ENCODE assay signal across 1 fruit fly cellular context in the genomic region with DNA sequence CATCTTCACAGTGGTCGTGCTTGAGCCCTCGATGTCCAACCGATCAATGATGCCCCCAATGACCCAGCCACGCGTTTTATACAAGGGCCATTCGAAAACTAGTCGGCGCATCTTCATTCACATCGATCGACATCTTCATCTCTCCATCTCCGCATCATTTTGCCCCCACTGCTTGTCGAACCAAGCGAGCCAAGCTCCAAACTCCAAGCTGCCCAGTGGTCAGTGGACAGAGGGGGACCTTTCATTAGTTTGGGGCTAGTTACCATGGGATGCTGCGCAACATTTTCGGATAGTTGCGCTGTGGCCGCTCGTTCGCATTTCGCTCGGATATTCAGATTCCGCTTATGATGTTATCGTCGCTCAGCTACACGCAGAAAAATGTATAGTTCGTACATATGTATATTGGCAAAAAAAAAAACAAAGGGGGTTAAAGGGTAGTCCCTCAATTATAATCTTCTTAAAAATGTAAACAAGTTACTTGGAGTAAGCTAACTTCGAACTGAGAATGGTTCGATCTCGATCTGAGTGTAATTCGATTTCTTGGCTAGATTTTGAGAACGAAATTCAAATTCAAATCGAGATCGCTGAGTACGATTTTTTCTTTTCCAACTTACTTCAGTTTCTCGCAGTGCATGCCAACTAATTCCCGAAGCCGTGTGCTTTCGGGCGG.
TF ChIP-seq lines count a peak whose summit lies in the region.

A gene (minus strand): TSS at position 51 of the 670 bp plus-strand sequence.

TF ChIP-seq in whole organism, embryonic, 481 proteins besides CTCF, POLR2A, EP300 and RAD21 (continued from another document and continues in another):
- TF ChIP-seq CG13624 (GFP tag; optimal IDR thresholded peaks at IDR 0.05; lab: Kevin White, UChicago) (peak; percentile 26), pita (GFP tag; optimal IDR thresholded peaks at IDR 0.05; lab: Kevin White, UChicago) (no peak), Blimp-1 (GFP tag; optimal IDR thresholded peaks at IDR 0.05; lab: Kevin White, UChicago) (no peak), MTF-1 (GFP tag; optimal IDR thresholded peaks at IDR 0.05; lab: Kevin White, UChicago; ENCODE audit: borderline replicate concordance) (no peak), CG14014 (GFP tag; IDR thresholded peaks at IDR 0.05; lab: Robert Waterston, UW) (peak; percentile 25; the same call in 1 of the 2 replicates), esg (GFP tag; conservative IDR thresholded peaks at IDR 0.05; lab: Robert Waterston, UW) (peak; percentile 69), Chrac-16 (GFP tag; optimal IDR thresholded peaks at IDR 0.05; lab: Kevin White, UChicago) (peak; percentile 8), CG4617 (GFP tag; optimal IDR thresholded peaks at IDR 0.05; lab: Kevin White, UChicago; ENCODE audit: borderline replicate concordance) (no peak), CG11560 (tag; IDR thresholded peaks at IDR 0.05; lab: Robert Waterston, UW) (no peak), dmrt11E (tag; optimal IDR thresholded peaks at IDR 0.05; lab: Kevin White, UChicago) (no peak), CG12942 (GFP tag; optimal IDR thresholded peaks at IDR 0.05; lab: Kevin White, UChicago) (no peak), CG43689 (GFP tag; IDR thresholded peaks at IDR 0.05; lab: Robert Waterston, UW) (no peak), nmo (GFP tag; optimal IDR thresholded peaks at IDR 0.05; lab: Kevin White, UChicago) (peak; percentile 45), Atf6 (GFP tag; IDR thresholded peaks at IDR 0.05; lab: Robert Waterston, UW) (peak; percentile 73; the same call in 1 of the 2 replicates), her (GFP tag; optimal IDR thresholded peaks at IDR 0.05; lab: Kevin White, UChicago) (no peak), Aef1 (GFP tag; IDR thresholded peaks at IDR 0.05; lab: Robert Waterston, UW) (peak; percentile 63), CG33557 (GFP tag; optimal IDR thresholded peaks at IDR 0.05; lab: Kevin White, UChicago) (no peak), Gug (GFP tag; IDR thresholded peaks at IDR 0.05; lab: Robert Waterston, UW) (no peak; the same call in 3 of the 4 replicates), caup (GFP tag; optimal IDR thresholded peaks at IDR 0.05; lab: Kevin White, UChicago; ENCODE audit: severe bottlenecking) (peak; percentile 14), Dll (GFP tag; IDR thresholded peaks at IDR 0.05; lab: Robert Waterston, UW; ENCODE audit: partially characterized antibody) (no peak), CG7556 (GFP tag; optimal IDR thresholded peaks at IDR 0.05; lab: Kevin White, UChicago) (peak; percentile 47), Myb (GFP tag; optimal IDR thresholded peaks at IDR 0.05; lab: Kevin White, UChicago) (no peak), CG16813 (GFP tag; IDR thresholded peaks at IDR 0.05; lab: Robert Waterston, UW; ENCODE audit: partially characterized antibody) (no peak), Scr (GFP tag; IDR thresholded peaks at IDR 0.05; lab: Robert Waterston, UW; ENCODE audit: partially characterized antibody) (no peak), CG31224 (GFP tag; IDR thresholded peaks at IDR 0.05; lab: Robert Waterston, UW) (no peak), CG2116 (GFP tag; optimal IDR thresholded peaks at IDR 0.05; lab: Kevin White, UChicago) (no peak), Dad (GFP tag; optimal IDR thresholded peaks at IDR 0.05; lab: Kevin White, UChicago) (no peak), tna (GFP tag; IDR thresholded peaks at IDR 0.05; lab: Robert Waterston, UW; ENCODE audit: partially characterized antibody) (no peak), Rx (GFP tag; IDR thresholded peaks at IDR 0.05; lab: Robert Waterston, UW) (no peak), CG14667 (GFP tag; IDR thresholded peaks at IDR 0.05; lab: Robert Waterston, UW) (peak; percentile 35; the same call in 1 of the 2 replicates), CoRest (tag; optimal IDR thresholded peaks at IDR 0.05; lab: Kevin White, UChicago) (peak; percentile 32), CG9727 (GFP tag; optimal IDR thresholded peaks at IDR 0.05; lab: Kevin White, UChicago) (peak; percentile 16), p53 (GFP tag; optimal IDR thresholded peaks at IDR 0.05; lab: Kevin White, UChicago) (no peak), Taf1 (GFP tag; IDR thresholded peaks at IDR 0.05; lab: Robert Waterston, UW) (no peak), row (GFP tag; IDR thresholded peaks at IDR 0.05; lab: Robert Waterston, UW) (peak; percentile 63), CG3163 (GFP tag; optimal IDR thresholded peaks at IDR 0.05; lab: Kevin White, UChicago) (no peak), pan (optimal IDR thresholded peaks at IDR 0.05; lab: Kevin White, UChicago) (no peak), pan (GFP tag; optimal IDR thresholded peaks at IDR 0.05 in 1 of 2, IDR thresholded peaks at IDR 0.05 in 1 of 2) (peak in 1 of 2 experiments; percentile 55), E2f1 (GFP tag; IDR thresholded peaks at IDR 0.05; lab: Robert Waterston, UW) (0 out of 2 replicates have a peak, but pooled peaks have one; percentile 44), Hsf (GFP tag; optimal IDR thresholded peaks at IDR 0.05; lab: Kevin White, UChicago) (peak; percentile 23), Oaz (GFP tag; IDR thresholded peaks at IDR 0.05; lab: Robert Waterston, UW) (0 out of 2 replicates have a peak, but pooled peaks have one; percentile 29), CG4282 (GFP tag; optimal IDR thresholded peaks at IDR 0.05; lab: Kevin White, UChicago) (no peak), sd (tag; optimal IDR thresholded peaks at IDR 0.05; lab: Kevin White, UChicago) (no peak), CG7839 (tag; optimal IDR thresholded peaks at IDR 0.05; lab: Kevin White, UChicago) (peak; percentile 55), CG3726 (GFP tag; IDR thresholded peaks at IDR 0.05; lab: Robert Waterston, UW) (no peak), ash1 (GFP tag; optimal IDR thresholded peaks at IDR 0.05; lab: Kevin White, UChicago) (no peak), CG30403 (GFP tag; optimal IDR thresholded peaks at IDR 0.05; lab: Kevin White, UChicago) (peak; percentile 61), CG1602 (GFP tag; optimal IDR thresholded peaks at IDR 0.05; lab: Kevin White, UChicago) (no peak), Antp (GFP tag; optimal IDR thresholded peaks at IDR 0.05; lab: Kevin White, UChicago) (peak; percentile 40), btn (GFP tag; optimal IDR thresholded peaks at IDR 0.05; lab: Kevin White, UChicago) (no peak), CG2129 (GFP tag; IDR thresholded peaks at IDR 0.05; lab: Robert Waterston, UW; ENCODE audit: partially characterized antibody) (no peak), CG2120 (GFP tag; optimal IDR thresholded peaks at IDR 0.05; lab: Kevin White, UChicago) (peak; percentile 30), trh (GFP tag; optimal IDR thresholded peaks at IDR 0.05; lab: Kevin White, UChicago) (no peak), Nf-YA (GFP tag; IDR thresholded peaks at IDR 0.05; lab: Robert Waterston, UW) (peak; percentile 50; the same call in 1 of the 2 replicates), unc-4 (GFP tag; IDR thresholded peaks at IDR 0.05; lab: Robert Waterston, UW; ENCODE audit: partially characterized antibody) (no peak), CG13894 (tag; optimal IDR thresholded peaks at IDR 0.05; lab: Kevin White, UChicago) (no peak), z (GFP tag; IDR thresholded peaks at IDR 0.05; lab: Robert Waterston, UW) (no peak), CG6683 (GFP tag; optimal IDR thresholded peaks at IDR 0.05; lab: Kevin White, UChicago) (no peak), CG10321 (GFP tag; IDR thresholded peaks at IDR 0.05; lab: Robert Waterston, UW) (no peak), ac (GFP tag; optimal IDR thresholded peaks at IDR 0.05; lab: Kevin White, UChicago) (no peak), CG9817 (tag; optimal IDR thresholded peaks at IDR 0.05; lab: Kevin White, UChicago) (no peak), ken (GFP tag; IDR thresholded peaks at IDR 0.05; lab: Robert Waterston, UW) (no peak; the same call in 2 of the 3 replicates), Mad (GFP tag; optimal IDR thresholded peaks at IDR 0.05; lab: Kevin White, UChicago) (no peak), CG18619 (GFP tag; optimal IDR thresholded peaks at IDR 0.05; lab: Kevin White, UChicago) (no peak), CG32767 (GFP tag; IDR thresholded peaks at IDR 0.05; lab: Robert Waterston, UW) (peak; percentile 42; the same call in 1 of the 2 replicates), CG11247 (GFP tag; IDR thresholded peaks at IDR 0.05; lab: Robert Waterston, UW) (no peak), hkb (optimal IDR thresholded peaks at IDR 0.05; lab: Kevin White, UChicago) (no peak), hkb (GFP tag; IDR thresholded peaks at IDR 0.05; lab: Robert Waterston, UW) (peak; percentile 77), CG1529 (GFP tag; optimal IDR thresholded peaks at IDR 0.05; lab: Kevin White, UChicago) (no peak), HLH3B (GFP tag; IDR thresholded peaks at IDR 0.05; lab: Robert Waterston, UW) (peak; percentile 57), wek (GFP tag; optimal IDR thresholded peaks at IDR 0.05; lab: Kevin White, UChicago) (no peak), CG12391 (tag; optimal IDR thresholded peaks at IDR 0.05; lab: Kevin White, UChicago) (peak; percentile 12), eyg (GFP tag; optimal IDR thresholded peaks at IDR 0.05; lab: Kevin White, UChicago) (no peak), CG7786 (GFP tag; optimal IDR thresholded peaks at IDR 0.05; lab: Kevin White, UChicago) (no peak), phol (tag; optimal IDR thresholded peaks at IDR 0.05; lab: Kevin White, UChicago) (peak; percentile 43), rib (GFP tag; IDR thresholded peaks at IDR 0.05; lab: Robert Waterston, UW) (no peak), chn (GFP tag; optimal IDR thresholded peaks at IDR 0.05; lab: Kevin White, UChicago) (no peak), Stat92E (GFP tag; optimal IDR thresholded peaks at IDR 0.05; lab: Kevin White, UChicago) (no peak), CG11696 (GFP tag; IDR thresholded peaks at IDR 0.05; lab: Robert Waterston, UW) (no peak), kni (GFP tag; optimal IDR thresholded peaks at IDR 0.05; lab: Kevin White, UChicago) (no peak), Six4 (GFP tag; optimal IDR thresholded peaks at IDR 0.05; lab: Kevin White, UChicago) (no peak), gsb-n (tag; optimal IDR thresholded peaks at IDR 0.05; lab: Kevin White, UChicago) (no peak), CG18011 (GFP tag; optimal IDR thresholded peaks at IDR 0.05; lab: Kevin White, UChicago) (no peak), Dref (GFP tag; IDR thresholded peaks at IDR 0.05; lab: Robert Waterston, UW) (no peak), wdn (GFP tag; IDR thresholded peaks at IDR 0.05; lab: Robert Waterston, UW) (0 out of 2 replicates have a peak, but pooled peaks have one; percentile 10), ap (GFP tag; IDR thresholded peaks at IDR 0.05; lab: Robert Waterston, UW) (no peak; the same call in 1 of the 2 replicates), Adf1 (GFP tag; IDR thresholded peaks at IDR 0.05; lab: Robert Waterston, UW) (no peak), run (tag; optimal IDR thresholded peaks at IDR 0.05; lab: Kevin White, UChicago) (no peak), Hmx (GFP tag; optimal IDR thresholded peaks at IDR 0.05; lab: Kevin White, UChicago) (no peak), CG3281 (GFP tag; optimal IDR thresholded peaks at IDR 0.05; lab: Kevin White, UChicago) (no peak), shn (GFP tag; optimal IDR thresholded peaks at IDR 0.05; lab: Kevin White, UChicago) (no peak), CG6272 (GFP tag; IDR thresholded peaks at IDR 0.05; lab: Robert Waterston, UW) (no peak), CG17912 (GFP tag; optimal IDR thresholded peaks at IDR 0.05; lab: Kevin White, UChicago) (no peak), Ets97D (GFP tag; optimal IDR thresholded peaks at IDR 0.05; lab: Kevin White, UChicago) (no peak), pzg (GFP tag; optimal IDR thresholded peaks at IDR 0.05; lab: Kevin White, UChicago) (no peak), Mrtf (GFP tag; IDR thresholded peaks at IDR 0.05; lab: Robert Waterston, UW) (no peak), CG32532 (GFP tag; IDR thresholded peaks at IDR 0.05; lab: Robert Waterston, UW) (peak; percentile 51; the same call in 1 of the 2 replicates), CrebB (tag; optimal IDR thresholded peaks at IDR 0.05; lab: Kevin White, UChicago) (no peak), CG31441 (GFP tag; IDR thresholded peaks at IDR 0.05; lab: Robert Waterston, UW) (peak; percentile 63), CG7357 (GFP tag; IDR thresholded peaks at IDR 0.05; lab: Robert Waterston, UW) (0 out of 3 replicates have a peak, but pooled peaks have one; percentile 25), Usf (GFP tag; optimal IDR thresholded peaks at IDR 0.05; lab: Kevin White, UChicago) (no peak), ato (GFP tag; IDR thresholded peaks at IDR 0.05; lab: Robert Waterston, UW; ENCODE audit: partially characterized antibody) (no peak), Optix (GFP tag; IDR thresholded peaks at IDR 0.05; lab: Robert Waterston, UW) (peak; percentile 54; the same call in 1 of the 3 replicates), Fer2 (tag; optimal IDR thresholded peaks at IDR 0.05; lab: Kevin White, UChicago) (no peak), CG34422 (GFP tag; IDR thresholded peaks at IDR 0.05; lab: Robert Waterston, UW) (peak; percentile 51; the same call in 1 of the 3 replicates), salm (tag; optimal IDR thresholded peaks at IDR 0.05; lab: Kevin White, UChicago) (no peak), CG42726 (GFP tag; IDR thresholded peaks at IDR 0.05; lab: Robert Waterston, UW; ENCODE audit: partially characterized antibody) (no peak), Hand (GFP tag; optimal IDR thresholded peaks at IDR 0.05; lab: Kevin White, UChicago) (no peak), abd-A (tag; optimal IDR thresholded peaks at IDR 0.05; lab: Kevin White, UChicago) (no peak), CG30020 (tag; optimal IDR thresholded peaks at IDR 0.05; lab: Kevin White, UChicago) (no peak), CG13287 (GFP tag; IDR thresholded peaks at IDR 0.05; lab: Robert Waterston, UW; ENCODE audit: partially characterized antibody) (no peak), lov (optimal IDR thresholded peaks at IDR 0.05; lab: Kevin White, UChicago) (no peak), lov (GFP tag; IDR thresholded peaks at IDR 0.05; lab: Robert Waterston, UW) (no peak), fu2 (GFP tag; optimal IDR thresholded peaks at IDR 0.05; lab: Kevin White, UChicago) (no peak), CG13775 (GFP tag; optimal IDR thresholded peaks at IDR 0.05; lab: Kevin White, UChicago) (no peak), schlank (tag; optimal IDR thresholded peaks at IDR 0.05; lab: Kevin White, UChicago) (no peak), CG14710 (tag; optimal IDR thresholded peaks at IDR 0.05; lab: Kevin White, UChicago) (no peak), fd64A (GFP tag; optimal IDR thresholded peaks at IDR 0.05; lab: Kevin White, UChicago) (no peak), CG17359 (tag; optimal IDR thresholded peaks at IDR 0.05; lab: Kevin White, UChicago) (peak; percentile 42), CG15269 (tag; optimal IDR thresholded peaks at IDR 0.05; lab: Kevin White, UChicago) (peak; percentile 56), Sox100B (GFP tag; optimal IDR thresholded peaks at IDR 0.05; lab: Kevin White, UChicago) (peak; percentile 58), CG18262 (tag; optimal IDR thresholded peaks at IDR 0.05; lab: Kevin White, UChicago) (no peak), dpn (GFP tag; optimal IDR thresholded peaks at IDR 0.05; lab: Kevin White, UChicago) (peak; percentile 28 to 64), Vsx1 (GFP tag; optimal IDR thresholded peaks at IDR 0.05; lab: Kevin White, UChicago) (no peak)
